Fruit fly (Drosophila melanogaster) S2 (cell line): Measurements from ENCODE around the gene CG12523.

Experiments
- CG8478 ChIP-seq: fragments of >200 bp; optimal IDR thresholded peaks from 2 replicates; lab custom pipeline; 2018
- CTCF ChIP-seq, 2 experiments: fragments of >200 bp; optimal IDR thresholded peaks; 2 replicates each; lab custom pipeline; 2018

DNA sequence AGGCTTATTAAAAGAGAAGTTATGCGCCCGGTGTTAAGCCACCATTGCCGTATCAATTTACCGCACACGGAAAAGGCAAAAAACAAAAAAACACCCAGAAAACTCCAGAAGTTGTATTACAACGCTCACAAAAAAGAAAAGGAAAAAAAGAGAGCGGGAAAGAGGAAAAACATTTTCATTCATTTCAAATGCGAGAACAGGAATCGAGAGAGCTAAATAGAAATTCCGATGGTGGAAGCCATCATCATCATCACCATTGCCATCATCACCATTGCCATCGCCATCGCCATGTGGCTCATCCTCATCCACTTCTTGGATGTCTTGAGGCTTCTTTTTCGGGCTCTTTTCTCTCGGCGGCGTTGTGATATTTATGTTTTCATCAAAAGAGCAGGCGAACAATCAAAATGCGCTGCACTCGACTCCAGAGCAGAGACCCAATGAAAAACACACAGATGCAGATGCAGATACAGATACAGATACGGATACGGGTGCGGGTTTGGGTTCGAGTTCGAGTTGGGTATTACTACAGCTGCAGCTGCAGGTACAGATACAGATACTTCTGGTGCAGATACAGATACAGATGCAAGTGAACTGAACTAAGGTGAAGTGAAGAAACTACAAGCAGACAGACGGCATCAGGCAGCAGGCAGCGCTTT, 50.2 kb downstream of the CG12523 start:
- TF ChIP-seq CTCF (optimal IDR thresholded peaks at IDR 0.05; lab: Kevin White, UChicago) (peak in 1 of 2 experiments; percentile 7), CG8478 (lab: Kevin White, UChicago) (no peak)
